Worm (Caenorhabditis elegans) whole organism, L4 larva: ENCODE measurements around the gene T04C12.33.
A peak's percentile ranks its signal among the peaks of the same experiment; 100 is the strongest.

Experiments used
- F10B5.3 ChIP-seq: sonication (generic microtip); optimal IDR thresholded peaks from 2 replicates; lab custom pipeline; 2016; ENCODE audit warnings: mild to moderate bottlenecking, missing genetic modification characterization, missing compliant biosample characterization
- F26F4.8 ChIP-seq: fragments of 200-800 bp; sonication (Bioruptor generic); conservative IDR thresholded peaks from 2 replicates; pipeline ENCODE4 v1.3.6; 2022; ENCODE audit warnings: missing genetic modification characterization, missing compliant biosample characterization
- F37D6.2 ChIP-seq: sonication (generic microtip); optimal IDR thresholded peaks from 2 replicates; lab custom pipeline; 2016; ENCODE audit warnings: mild to moderate bottlenecking, missing genetic modification characterization, missing compliant biosample characterization
- F49E8.2 ChIP-seq: sonication (generic microtip); optimal IDR thresholded peaks from 2 replicates; lab custom pipeline; 2016; ENCODE audit warnings: missing compliant biosample characterization, mild to moderate bottlenecking, missing genetic modification characterization, borderline replicate concordance
- T20F7.1 ChIP-seq: fragments of 200-800 bp; sonication (Bioruptor generic); optimal IDR thresholded peaks from 2 replicates; lab custom pipeline; 2018; ENCODE audit warnings: mild to moderate bottlenecking, missing genetic modification characterization, missing compliant biosample characterization
- T26A8.4 ChIP-seq: fragments of 200-800 bp; sonication (Bioruptor generic); IDR thresholded peaks from 2 replicates; pipeline ENCODE4 v1.3.6; 2022; ENCODE audit warnings: missing genetic modification characterization, missing compliant biosample characterization
- ceh-28 ChIP-seq: fragments of 150-350 bp; optimal IDR thresholded peaks from 2 replicates; lab custom pipeline; 2014; ENCODE audit warnings: missing biosample characterization, missing genetic modification reagents, missing genetic modification characterization
- ces-1 ChIP-seq: fragments of 150-350 bp; sonication (generic microtip); optimal IDR thresholded peaks from 4 replicates; lab custom pipeline; 2014; ENCODE audit warnings: missing biosample characterization, missing genetic modification reagents, missing genetic modification characterization
- cey-2 ChIP-seq: sonication (generic microtip); optimal IDR thresholded peaks from 3 replicates; lab custom pipeline; 2017; ENCODE audit warnings: missing genetic modification characterization, mild to moderate bottlenecking, missing compliant biosample characterization, antibody characterized with exemption, borderline replicate concordance; ENCODE audit not compliant: insufficient read depth
- ctbp-1 ChIP-seq: fragments of 200-800 bp; sonication (Bioruptor generic); IDR thresholded peaks from 2 replicates; pipeline ENCODE4 v1.3.6; 2022; ENCODE audit warnings: missing genetic modification reagents, missing genetic modification characterization, missing compliant biosample characterization
- daf-12 ChIP-seq: fragments of 150-350 bp; optimal IDR thresholded peaks from 2 replicates; lab custom pipeline; 2014; ENCODE audit warnings: missing biosample characterization, missing genetic modification reagents, missing genetic modification characterization
- daf-16 ChIP-seq, 3 experiments: sonication (generic microtip); optimal IDR thresholded peaks; 2 replicates each; lab custom pipeline; 2016 to 2017; ENCODE audit warnings: missing genetic modification characterization in 3 of 3, missing genetic modification reagents in 3 of 3, mild to moderate bottlenecking in 2 of 3, missing compliant biosample characterization in 2 of 3, missing biosample characterization in 1 of 3, moderate library complexity in 1 of 3
- daf-8 ChIP-seq: fragments of 200-800 bp; sonication (Bioruptor generic); IDR thresholded peaks from 2 replicates; pipeline ENCODE4 v1.3.6; 2022; ENCODE audit warnings: missing genetic modification characterization, missing compliant biosample characterization
- dmd-6 ChIP-seq: fragments of 200-800 bp; sonication (Bioruptor generic); IDR thresholded peaks from 2 replicates; pipeline ENCODE4 v1.3.6; 2022; ENCODE audit warnings: missing genetic modification reagents, missing genetic modification characterization, missing compliant biosample characterization
- dve-1 ChIP-seq: sonication (generic microtip); optimal IDR thresholded peaks from 2 replicates; lab custom pipeline; 2017; ENCODE audit warnings: antibody characterized with exemption, mild to moderate bottlenecking, missing genetic modification characterization, missing compliant biosample characterization; ENCODE audit not compliant: insufficient read depth
- egl-27 ChIP-seq: sonication (generic microtip); optimal IDR thresholded peaks from 3 replicates; lab custom pipeline; 2017; ENCODE audit warnings: missing biosample characterization, missing genetic modification reagents, missing genetic modification characterization
- gei-8 ChIP-seq: fragments of 200-800 bp; sonication (Bioruptor generic); optimal IDR thresholded peaks from 2 replicates; lab custom pipeline; 2018; ENCODE audit warnings: mild to moderate bottlenecking, missing genetic modification characterization, missing compliant biosample characterization
- hlh-11 ChIP-seq: fragments of 200-800 bp; sonication (Bioruptor generic); optimal IDR thresholded peaks from 2 replicates; lab custom pipeline; 2018; ENCODE audit warnings: mild to moderate bottlenecking, missing genetic modification characterization, missing compliant biosample characterization
- hlh-30 ChIP-seq: sonication (generic microtip); optimal IDR thresholded peaks from 2 replicates; lab custom pipeline; 2017; ENCODE audit warnings: antibody characterized with exemption, mild to moderate bottlenecking, missing genetic modification characterization, missing compliant biosample characterization; ENCODE audit not compliant: insufficient read depth
- jun-1 ChIP-seq: fragments of 150-350 bp; optimal IDR thresholded peaks from 2 replicates; lab custom pipeline; 2014; ENCODE audit warnings: missing biosample characterization, missing genetic modification reagents, missing genetic modification characterization
- lim-7 ChIP-seq: fragments of 200-800 bp; sonication (Bioruptor generic); IDR thresholded peaks from 2 replicates; pipeline ENCODE4 v1.3.6; 2022; ENCODE audit warnings: missing genetic modification characterization, missing compliant biosample characterization
- lin-29 ChIP-seq: fragments of 200-800 bp; sonication (Bioruptor generic); IDR thresholded peaks from 2 replicates; pipeline ENCODE4 v1.3.6; 2022; ENCODE audit warnings: missing genetic modification reagents, missing genetic modification characterization, missing compliant biosample characterization
- lin-39 ChIP-seq: fragments of 150-350 bp; optimal IDR thresholded peaks from 2 replicates; lab custom pipeline; 2014; ENCODE audit warnings: missing biosample characterization, missing genetic modification reagents, missing genetic modification characterization
- madf-5 ChIP-seq, 2 experiments: fragments of 200-800 bp; sonication (Bioruptor generic); IDR thresholded peaks; 2 replicates each; pipeline ENCODE4 v1.3.6; 2022; ENCODE audit warnings: missing compliant biosample characterization in 2 of 2, missing genetic modification characterization in 2 of 2
- mep-1 ChIP-seq: fragments of 150-350 bp; sonication (generic microtip); optimal IDR thresholded peaks from 3 replicates; lab custom pipeline; 2014; ENCODE audit warnings: missing biosample characterization, missing genetic modification characterization
- mxl-3 ChIP-seq: fragments of 200-800 bp; sonication (Bioruptor generic); optimal IDR thresholded peaks from 2 replicates; lab custom pipeline; 2018; ENCODE audit warnings: mild to moderate bottlenecking, missing genetic modification characterization, missing compliant biosample characterization
- nhr-102 ChIP-seq: sonication (generic microtip); optimal IDR thresholded peaks from 2 replicates; lab custom pipeline; 2016; ENCODE audit warnings: mild to moderate bottlenecking, missing genetic modification characterization, moderate library complexity, missing compliant biosample characterization
- nhr-237 ChIP-seq: sonication (generic microtip); optimal IDR thresholded peaks from 2 replicates; lab custom pipeline; 2017; ENCODE audit warnings: missing biosample characterization, missing genetic modification characterization
- nhr-28 ChIP-seq: fragments of 150-350 bp; optimal IDR thresholded peaks from 2 replicates; lab custom pipeline; 2014; ENCODE audit warnings: missing biosample characterization, missing genetic modification characterization
- nhr-41 ChIP-seq: fragments of 200-800 bp; sonication (Bioruptor generic); IDR thresholded peaks from 2 replicates; pipeline ENCODE4 v1.3.6; 2022; ENCODE audit warnings: missing genetic modification reagents, missing genetic modification characterization, missing compliant biosample characterization
- nhr-42 ChIP-seq: fragments of 200-800 bp; sonication (Bioruptor generic); IDR thresholded peaks from 2 replicates; pipeline ENCODE4 v1.3.6; 2022; ENCODE audit warnings: missing genetic modification characterization, missing compliant biosample characterization
- nhr-48 ChIP-seq: sonication (generic microtip); optimal IDR thresholded peaks from 2 replicates; lab custom pipeline; 2016; ENCODE audit warnings: mild to moderate bottlenecking, missing genetic modification characterization, missing compliant biosample characterization
- nhr-6 ChIP-seq: fragments of 150-350 bp; optimal IDR thresholded peaks from 2 replicates; lab custom pipeline; 2014; ENCODE audit warnings: missing biosample characterization, missing genetic modification characterization
- nhr-76 ChIP-seq: fragments of 150-350 bp; optimal IDR thresholded peaks from 2 replicates; lab custom pipeline; 2014; ENCODE audit warnings: missing biosample characterization, missing genetic modification characterization
- pha-4 ChIP-seq, 2 experiments: fragments of 150-350 bp in 1 of 2; fragments of 200-800 bp in 1 of 2; sonication (Bioruptor generic) in 1 of 2; IDR thresholded peaks in 1 of 2; optimal IDR thresholded peaks in 1 of 2; 2 replicates each; pipeline versions ENCODE4 v1.3.6 to Lab custom; 2014 to 2022; ENCODE audit warnings: missing genetic modification characterization in 2 of 2, missing genetic modification reagents in 2 of 2, missing biosample characterization in 1 of 2, missing compliant biosample characterization in 1 of 2
- rbr-2 ChIP-seq: sonication (generic microtip); optimal IDR thresholded peaks from 2 replicates; lab custom pipeline; 2016; ENCODE audit warnings: missing genotype, missing genetic modification characterization, missing compliant biosample characterization
- saeg-2 ChIP-seq: fragments of 200-800 bp; sonication (Bioruptor generic); IDR thresholded peaks from 2 replicates; pipeline ENCODE4 v1.3.6; 2022; ENCODE audit warnings: missing genetic modification reagents, missing genetic modification characterization, missing compliant biosample characterization
- sdz-12 ChIP-seq: fragments of 200-800 bp; sonication (Bioruptor generic); optimal IDR thresholded peaks from 2 replicates; lab custom pipeline; 2018; ENCODE audit warnings: mild to moderate bottlenecking, missing genetic modification characterization, missing compliant biosample characterization
- spr-3 ChIP-seq: fragments of 200-800 bp; sonication (Bioruptor generic); optimal IDR thresholded peaks from 2 replicates; lab custom pipeline; 2018; ENCODE audit warnings: mild to moderate bottlenecking, missing genetic modification characterization, missing compliant biosample characterization
- tra-1 ChIP-seq: fragments of 200-800 bp; sonication (Bioruptor generic); IDR thresholded peaks from 2 replicates; pipeline ENCODE4 v1.3.6; 2022; ENCODE audit warnings: missing genetic modification reagents, missing genetic modification characterization, missing compliant biosample characterization
- unc-130 ChIP-seq: sonication (generic microtip); optimal IDR thresholded peaks from 2 replicates; lab custom pipeline; 2016; ENCODE audit warnings: missing genetic modification reagents, missing genetic modification characterization, missing compliant biosample characterization
- unc-62 ChIP-seq, 3 experiments: fragments of 150-350 bp in 1 of 3; sonication (generic microtip); optimal IDR thresholded peaks in 2 of 3; peaks in 1 of 3; 1 replicate in 1 of 3; 2 replicates in 2 of 3; lab custom pipeline; 2014 to 2017; ENCODE audit warnings: missing biosample characterization in 3 of 3, missing genetic modification characterization in 3 of 3, missing genetic modification reagents in 3 of 3, missing genotype in 1 of 3
- vab-7 ChIP-seq: fragments of 200-800 bp; sonication (Bioruptor generic); IDR thresholded peaks from 2 replicates; pipeline ENCODE4 v1.3.6; 2022; ENCODE audit warnings: missing genetic modification reagents, missing genetic modification characterization, missing compliant biosample characterization
- zip-11 ChIP-seq: fragments of 200-800 bp; sonication (Bioruptor generic); IDR thresholded peaks from 2 replicates; pipeline ENCODE4 v1.3.6; 2022; ENCODE audit warnings: missing genetic modification characterization, missing compliant biosample characterization
- zip-2 ChIP-seq: fragments of 150-350 bp; optimal IDR thresholded peaks from 2 replicates; lab custom pipeline; 2014; ENCODE audit warnings: missing biosample characterization, missing genetic modification characterization
- ztf-11 ChIP-seq: fragments of 150-350 bp; optimal IDR thresholded peaks from 2 replicates; lab custom pipeline; 2014; ENCODE audit warnings: missing biosample characterization, missing genetic modification characterization
- ztf-7 ChIP-seq: fragments of 150-350 bp; optimal IDR thresholded peaks from 2 replicates; lab custom pipeline; 2014; ENCODE audit warnings: missing biosample characterization, missing genetic modification characterization

Gene T04C12.33

DNA sequence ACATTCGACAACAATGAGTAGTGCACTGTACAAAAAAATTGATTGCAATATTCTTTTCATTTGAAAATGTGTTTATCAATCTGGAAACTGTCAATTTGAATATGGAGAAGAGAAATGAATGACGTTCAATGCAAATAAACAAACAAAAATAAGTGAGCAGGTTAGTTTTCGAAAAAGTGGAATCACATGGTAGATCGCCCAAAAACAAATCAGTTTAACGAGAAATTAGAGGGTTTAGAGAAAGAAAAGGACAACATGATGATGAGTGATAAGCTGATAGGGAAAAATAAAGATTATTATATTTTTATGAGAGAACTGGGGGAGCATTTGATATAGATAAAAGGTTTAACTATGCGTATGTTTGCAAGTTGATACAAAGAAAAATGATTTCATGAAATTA, 17.3 kb downstream of the T04C12.33 start, which contains the start of gene T04C12.8 (continued):
- peak; percentile 69 for TF ChIP-seq hlh-30 (tag; lab: Kevin White, UChicago)
- peak; percentile 65; the same call in 1 of the 2 replicates for TF ChIP-seq saeg-2 (GFP tag; lab: Robert Waterston, UW)
- no peak for TF ChIP-seq nhr-41 (GFP tag; lab: Robert Waterston, UW)
- TF ChIP-seq T20F7.1 (GFP tag; lab: Kevin White, UChicago) = peak; percentile 58
- TF ChIP-seq jun-1 (tag; lab: Kevin White, UChicago) = no peak
- TF ChIP-seq nhr-102 (tag; lab: Kevin White, UChicago) = peak; percentile 82
- 0 out of 2 replicates have a peak, but pooled peaks have one; percentile 5 for TF ChIP-seq nhr-42 (GFP tag; lab: Robert Waterston, UW)
- no peak for TF ChIP-seq pha-4 (GFP tag; IDR thresholded peaks at IDR 0.05; lab: Robert Waterston, UW)
- TF ChIP-seq pha-4 (tag; optimal IDR thresholded peaks at IDR 0.05; lab: Kevin White, UChicago) = peak; percentile 2
- TF ChIP-seq sdz-12 (GFP tag; lab: Kevin White, UChicago) = no peak
- peak; percentile 86 for TF ChIP-seq nhr-28 (tag; lab: Kevin White, UChicago)
- TF ChIP-seq zip-2 (tag; lab: Kevin White, UChicago) = no peak
- no peak for TF ChIP-seq ces-1 (GFP tag; lab: Kevin White, UChicago)
- TF ChIP-seq cey-2 (tag; lab: Kevin White, UChicago) = no peak
- no peak for TF ChIP-seq F49E8.2 (tag; lab: Kevin White, UChicago)
- no peak for TF ChIP-seq ctbp-1 (GFP tag; lab: Robert Waterston, UW)
- TF ChIP-seq tra-1 (GFP tag; lab: Robert Waterston, UW) = peak; percentile 61; the same call in 1 of the 2 replicates
- TF ChIP-seq dmd-6 (GFP tag; lab: Robert Waterston, UW) = peak; percentile 92
- TF ChIP-seq nhr-48 (tag; lab: Kevin White, UChicago) = peak; percentile 21
- TF ChIP-seq ztf-11 = no peak
- TF ChIP-seq hlh-11 (tag; lab: Kevin White, UChicago) = peak; percentile 91
- no peak for TF ChIP-seq zip-11 (GFP tag; lab: Robert Waterston, UW)
- TF ChIP-seq unc-62 (GFP tag; optimal IDR thresholded peaks at IDR 0.05 in 1 of 2; lab: Kevin White, UChicago) = no peak
- TF ChIP-seq unc-62 (tag; optimal IDR thresholded peaks at IDR 0.05; lab: Kevin White, UChicago) = no peak
- TF ChIP-seq T26A8.4 (GFP tag; lab: Robert Waterston, UW) = peak; percentile 36; the same call in 1 of the 2 replicates
- TF ChIP-seq dve-1 = peak; percentile 96
- peak; percentile 54 for TF ChIP-seq mxl-3 (GFP tag; lab: Kevin White, UChicago)
- peak; percentile 20 for TF ChIP-seq mep-1 (tag; lab: Kevin White, UChicago)
- TF ChIP-seq vab-7 (GFP tag; lab: Robert Waterston, UW) = no peak
- peak in 1 of 2 experiments; percentile 86 for TF ChIP-seq daf-16 (GFP tag; optimal IDR thresholded peaks at IDR 0.05; lab: Kevin White, UChicago)
- peak; percentile 99 for TF ChIP-seq daf-16 (tag; optimal IDR thresholded peaks at IDR 0.05; lab: Kevin White, UChicago)

DNA sequence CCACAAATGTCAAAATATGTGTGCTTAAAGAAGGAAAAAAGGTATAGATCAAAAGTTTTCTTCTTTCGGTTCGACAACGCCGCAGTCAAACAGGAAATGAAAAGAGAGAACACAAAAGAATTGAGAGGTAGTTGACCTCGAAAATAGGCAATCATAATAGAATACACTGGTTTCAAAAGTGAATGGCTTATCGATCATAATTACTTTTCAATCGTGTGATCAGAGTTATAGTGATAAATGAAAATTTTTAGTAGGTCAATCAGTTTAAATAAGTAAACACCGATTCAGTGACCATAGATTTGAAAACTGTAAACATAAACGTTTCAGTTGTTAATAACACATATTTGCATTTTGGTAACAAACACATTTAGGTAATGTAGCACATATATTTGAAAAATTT, 18.4 kb downstream of the T04C12.33 start:
- TF ChIP-seq ceh-28 (no peak), dve-1 (peak; percentile 68), lin-29 (GFP tag; lab: Robert Waterston, UW) (no peak), madf-5 (GFP tag; IDR thresholded peaks at IDR 0.05; lab: Robert Waterston, UW) (no peak), nhr-28 (tag; lab: Kevin White, UChicago) (peak; percentile 89), ztf-7 (tag; lab: Kevin White, UChicago) (no peak), daf-12 (tag; lab: Kevin White, UChicago) (no peak), gei-8 (no peak), daf-8 (GFP tag; lab: Robert Waterston, UW) (no peak), lin-39 (tag; lab: Kevin White, UChicago) (no peak), jun-1 (tag; lab: Kevin White, UChicago) (no peak), F37D6.2 (tag; lab: Kevin White, UChicago) (no peak), F49E8.2 (tag; lab: Kevin White, UChicago) (no peak), unc-130 (GFP tag; lab: Kevin White, UChicago) (no peak), F26F4.8 (no peak), spr-3 (no peak), nhr-41 (GFP tag; lab: Robert Waterston, UW) (no peak), hlh-30 (tag; lab: Kevin White, UChicago) (peak; percentile 40), mep-1 (tag; lab: Kevin White, UChicago) (no peak), F10B5.3 (tag; lab: Kevin White, UChicago) (no peak), lim-7 (no peak), nhr-237 (tag; lab: Kevin White, UChicago) (no peak), nhr-6 (tag; lab: Kevin White, UChicago) (no peak), egl-27 (tag; lab: Kevin White, UChicago) (no peak), rbr-2 (tag; lab: Kevin White, UChicago) (no peak), nhr-76 (tag; lab: Kevin White, UChicago) (no peak), tra-1 (GFP tag; lab: Robert Waterston, UW) (no peak)
